Fruit fly (Drosophila melanogaster) whole organism, embryonic: ENCODE measurements around the gene e.

ENCODE experiments used
- Abd-B ChIP-seq: fragments of 200-800 bp; sonication (Bioruptor generic); optimal IDR thresholded peaks from 2 replicates; lab custom pipeline; 2018; ENCODE audit warnings: missing biosample characterization, mild to moderate bottlenecking, missing genetic modification characterization, moderate library complexity
- Ada2b ChIP-seq: fragments of 200-800 bp; sonication (Bioruptor generic); IDR thresholded peaks from 2 replicates; pipeline ENCODE4 v1.3.6; 2022; ENCODE audit warnings: missing biosample characterization, missing genetic modification characterization
- BEAF-32 ChIP-seq: fragments of 200-800 bp; sonication (Bioruptor generic); optimal IDR thresholded peaks from 3 replicates; lab custom pipeline; 2017; ENCODE audit warnings: missing biosample characterization, missing genetic modification characterization, mild to moderate bottlenecking, moderate library complexity, missing genetic modification reagents
- BtbVII ChIP-seq: fragments of 200-800 bp; sonication (Bioruptor generic); optimal IDR thresholded peaks from 3 replicates; lab custom pipeline; 2017; ENCODE audit warnings: missing biosample characterization, mild to moderate bottlenecking, missing genetic modification characterization
- CG1024 ChIP-seq: fragments of 200-800 bp; sonication (Bioruptor generic); IDR thresholded peaks from 2 replicates; pipeline ENCODE4 v1.3.6; 2022; ENCODE audit warnings: missing biosample characterization, missing genetic modification characterization
- CG10565 ChIP-seq: fragments of 200-800 bp; sonication (Bioruptor generic); optimal IDR thresholded peaks from 3 replicates; lab custom pipeline; 2016; ENCODE audit warnings: missing biosample characterization, mild to moderate bottlenecking, missing genetic modification characterization
- CG10979 ChIP-seq: fragments of 200-800 bp; sonication (Bioruptor generic); optimal IDR thresholded peaks from 2 replicates; lab custom pipeline; 2018; ENCODE audit warnings: missing biosample characterization, mild to moderate bottlenecking, missing genetic modification characterization, moderate library complexity
- CG11247 ChIP-seq: fragments of 200-800 bp; sonication (Bioruptor generic); IDR thresholded peaks from 2 replicates; pipeline ENCODE4 v1.3.6; 2022; ENCODE audit warnings: missing biosample characterization, missing genetic modification characterization
- CG12769 ChIP-seq: fragments of 200-800 bp; sonication (Bioruptor generic); optimal IDR thresholded peaks from 2 replicates; lab custom pipeline; 2019; ENCODE audit warnings: missing biosample characterization, mild to moderate bottlenecking, missing genetic modification characterization, moderate library complexity
- CG13123 ChIP-seq: fragments of 200-800 bp; sonication (Bioruptor generic); optimal IDR thresholded peaks from 2 replicates; lab custom pipeline; 2016; ENCODE audit warnings: missing biosample characterization, missing genetic modification characterization
- CG13775 ChIP-seq: fragments of 200-800 bp; sonication (Bioruptor generic); optimal IDR thresholded peaks from 3 replicates; lab custom pipeline; 2017; ENCODE audit warnings: missing biosample characterization, mild to moderate bottlenecking, missing genetic modification characterization
- CG14860 ChIP-seq: fragments of 200-800 bp; sonication (Bioruptor generic); IDR thresholded peaks from 3 replicates; pipeline ENCODE4 v1.3.6; 2022; ENCODE audit warnings: missing biosample characterization, missing genetic modification characterization; ENCODE audit not compliant: partially characterized antibody
- CG14965 ChIP-seq: fragments of 200-800 bp; sonication (Bioruptor generic); optimal IDR thresholded peaks from 2 replicates; lab custom pipeline; 2016; ENCODE audit warnings: missing biosample characterization, missing genetic modification characterization, borderline replicate concordance
- CG17568 ChIP-seq: fragments of 200-800 bp; sonication (Bioruptor generic); optimal IDR thresholded peaks from 2 replicates; lab custom pipeline; 2018; ENCODE audit warnings: missing biosample characterization, mild to moderate bottlenecking, missing genetic modification characterization, moderate library complexity
- CG2889 ChIP-seq: fragments of 200-800 bp; sonication (Bioruptor generic); IDR thresholded peaks from 3 replicates; pipeline ENCODE4 v1.3.6; 2022; ENCODE audit warnings: missing biosample characterization, missing genetic modification characterization
- CG30020 ChIP-seq: fragments of 200-800 bp; optimal IDR thresholded peaks from 2 replicates; lab custom pipeline; 2019; ENCODE audit warnings: missing biosample characterization, mild to moderate bottlenecking, missing genetic modification characterization, moderate library complexity
- CG3281 ChIP-seq: fragments of 200-800 bp; sonication (Bioruptor generic); optimal IDR thresholded peaks from 3 replicates; lab custom pipeline; 2017; ENCODE audit warnings: missing biosample characterization, mild to moderate bottlenecking, missing genetic modification characterization
- CG33213 ChIP-seq: fragments of 200-800 bp; sonication (Bioruptor generic); optimal IDR thresholded peaks from 3 replicates; lab custom pipeline; 2016; ENCODE audit warnings: missing biosample characterization, missing genetic modification characterization
- CG34224 ChIP-seq: fragments of 200-800 bp; sonication (Bioruptor generic); IDR thresholded peaks from 3 replicates; pipeline ENCODE4 v1.3.6; 2022; ENCODE audit warnings: missing biosample characterization, missing genetic modification characterization; ENCODE audit not compliant: partially characterized antibody
- CG6175 ChIP-seq: fragments of 200-800 bp; sonication (Bioruptor generic); IDR thresholded peaks from 3 replicates; pipeline ENCODE4 v1.3.6; 2022; ENCODE audit warnings: missing biosample characterization, missing genetic modification characterization
- CG7556 ChIP-seq: fragments of 200-800 bp; sonication (Bioruptor generic); optimal IDR thresholded peaks from 2 replicates; lab custom pipeline; 2017; ENCODE audit warnings: missing biosample characterization, mild to moderate bottlenecking, missing genetic modification characterization
- CG7963 ChIP-seq: fragments of 200-800 bp; sonication (Bioruptor generic); IDR thresholded peaks from 3 replicates; pipeline ENCODE4 v1.3.6; 2022; ENCODE audit warnings: missing biosample characterization, missing genetic modification characterization; ENCODE audit not compliant: partially characterized antibody
- CG7987 ChIP-seq: fragments of 200-800 bp; sonication (Bioruptor generic); optimal IDR thresholded peaks from 2 replicates; lab custom pipeline; 2018; ENCODE audit warnings: missing biosample characterization, mild to moderate bottlenecking, missing genetic modification characterization, moderate library complexity
- CG8290 ChIP-seq, 3 experiments: fragments of 200-800 bp; sonication (Bioruptor generic); optimal IDR thresholded peaks; 2 replicates each; lab custom pipeline; 2016 to 2019; ENCODE audit warnings: missing biosample characterization in 3 of 3, missing genetic modification characterization in 3 of 3, mild to moderate bottlenecking in 2 of 3, moderate library complexity in 1 of 3
- CG8478 ChIP-seq: fragments of >200 bp; optimal IDR thresholded peaks from 2 replicates; lab custom pipeline; 2018
- CrebB ChIP-seq: fragments of 200-800 bp; sonication (Bioruptor generic); optimal IDR thresholded peaks from 3 replicates; lab custom pipeline; 2018; ENCODE audit warnings: missing biosample characterization, mild to moderate bottlenecking, missing genetic modification characterization
- Dbx ChIP-seq: fragments of 200-800 bp; sonication (Bioruptor generic); IDR thresholded peaks from 3 replicates; pipeline ENCODE4 v1.3.6; 2022; ENCODE audit warnings: missing biosample characterization, missing genetic modification characterization
- Dfd ChIP-seq, 2 experiments: fragments of >200 bp; optimal IDR thresholded peaks; 2 replicates each; lab custom pipeline; 2017; ENCODE audit warnings: missing biosample characterization in 2 of 2, missing genetic modification characterization in 2 of 2
- Doc2 ChIP-seq: fragments of 200-800 bp; sonication (Bioruptor generic); IDR thresholded peaks from 2 replicates; pipeline ENCODE4 v1.3.6; 2022; ENCODE audit warnings: missing biosample characterization, missing genetic modification characterization
- E2f2 ChIP-seq: fragments of 200-800 bp; sonication (Bioruptor generic); IDR thresholded peaks from 2 replicates; pipeline ENCODE4 v1.3.6; 2022; ENCODE audit warnings: missing biosample characterization, missing genetic modification characterization
- H2.0 ChIP-seq: fragments of 200-800 bp; sonication (Bioruptor generic); IDR thresholded peaks from 2 replicates; pipeline ENCODE4 v1.3.6; 2022; ENCODE audit warnings: missing biosample characterization, missing genetic modification characterization
- HLHmδ ChIP-seq: fragments of 200-800 bp; sonication (Bioruptor generic); optimal IDR thresholded peaks from 2 replicates; lab custom pipeline; 2018; ENCODE audit warnings: missing biosample characterization, mild to moderate bottlenecking, missing genetic modification characterization, moderate library complexity
- Meics ChIP-seq: fragments of 200-800 bp; sonication (Bioruptor generic); optimal IDR thresholded peaks from 2 replicates; lab custom pipeline; 2017; ENCODE audit warnings: missing biosample characterization, mild to moderate bottlenecking, missing genetic modification characterization
- Ptx1 ChIP-seq: fragments of 200-800 bp; sonication (Bioruptor generic); IDR thresholded peaks from 2 replicates; pipeline ENCODE4 v1.3.6; 2022; ENCODE audit warnings: missing biosample characterization, missing genetic modification characterization
- Rfx ChIP-seq: fragments of 200-800 bp; sonication (Bioruptor generic); IDR thresholded peaks from 2 replicates; pipeline ENCODE4 v1.3.6; 2022; ENCODE audit warnings: missing biosample characterization, missing genetic modification characterization
- exex ChIP-seq: fragments of 200-800 bp; sonication (Bioruptor generic); optimal IDR thresholded peaks from 4 replicates; lab custom pipeline; 2018; ENCODE audit warnings: missing biosample characterization, mild to moderate bottlenecking, missing genetic modification characterization, moderate library complexity
- gcm ChIP-seq: fragments of 200-800 bp; sonication (Bioruptor generic); optimal IDR thresholded peaks from 2 replicates; lab custom pipeline; 2019; ENCODE audit warnings: missing biosample characterization, mild to moderate bottlenecking, missing genetic modification characterization, moderate library complexity
- gro ChIP-seq: fragments of 200-800 bp; sonication (Bioruptor generic); optimal IDR thresholded peaks from 2 replicates; lab custom pipeline; 2016; ENCODE audit warnings: missing biosample characterization, missing genetic modification characterization
- gsb ChIP-seq: fragments of 200-800 bp; sonication (Bioruptor generic); IDR thresholded peaks from 2 replicates; pipeline ENCODE4 v1.3.6; 2022; ENCODE audit warnings: missing biosample characterization, missing genetic modification characterization
- ham ChIP-seq: fragments of 200-800 bp; sonication (Bioruptor generic); IDR thresholded peaks from 2 replicates; pipeline ENCODE4 v1.3.6; 2022; ENCODE audit warnings: missing biosample characterization, missing genetic modification characterization
- kay ChIP-seq: fragments of 200-800 bp; sonication (Bioruptor generic); optimal IDR thresholded peaks from 2 replicates; lab custom pipeline; 2016; ENCODE audit warnings: missing biosample characterization, missing genetic modification characterization
- nmo ChIP-seq: fragments of 200-800 bp; sonication (Bioruptor generic); optimal IDR thresholded peaks from 2 replicates; lab custom pipeline; 2018; ENCODE audit warnings: missing biosample characterization, mild to moderate bottlenecking, missing genetic modification characterization, moderate library complexity
- pita ChIP-seq: fragments of 200-800 bp; sonication (Bioruptor generic); optimal IDR thresholded peaks from 2 replicates; lab custom pipeline; 2017; ENCODE audit warnings: missing biosample characterization, mild to moderate bottlenecking, missing genetic modification characterization
- prd ChIP-seq, 3 experiments: fragments of >200 bp in 2 of 3; fragments of 200-800 bp in 1 of 3; sonication (Bioruptor generic) in 1 of 3; optimal IDR thresholded peaks in 2 of 3; IDR thresholded peaks in 1 of 3; 2 replicates in 2 of 3; 3 replicates in 1 of 3; pipeline versions ENCODE4 v1.3.6 to Lab custom; 2017 to 2022; ENCODE audit warnings: missing biosample characterization in 1 of 3, missing genetic modification characterization in 1 of 3
- rib ChIP-seq: fragments of 200-800 bp; sonication (Bioruptor generic); IDR thresholded peaks from 2 replicates; pipeline ENCODE4 v1.3.6; 2022; ENCODE audit warnings: missing biosample characterization, missing genetic modification characterization
- stc ChIP-seq: fragments of 200-800 bp; sonication (Bioruptor generic); IDR thresholded peaks from 2 replicates; pipeline ENCODE4 v1.3.6; 2022; ENCODE audit warnings: missing biosample characterization, missing genetic modification characterization
- unc-4 ChIP-seq: fragments of 200-800 bp; sonication (Bioruptor generic); IDR thresholded peaks from 2 replicates; pipeline ENCODE4 v1.3.6; 2022; ENCODE audit warnings: missing biosample characterization, missing genetic modification characterization; ENCODE audit not compliant: partially characterized antibody
- wdn ChIP-seq: fragments of 200-800 bp; sonication (Bioruptor generic); IDR thresholded peaks from 2 replicates; pipeline ENCODE4 v1.3.6; 2022; ENCODE audit warnings: missing biosample characterization, missing genetic modification characterization
- zen ChIP-seq: fragments of 200-800 bp; sonication (Bioruptor generic); optimal IDR thresholded peaks from 3 replicates; lab custom pipeline; 2018; ENCODE audit warnings: missing biosample characterization, mild to moderate bottlenecking, missing genetic modification characterization, moderate library complexity

The e gene

DNA sequence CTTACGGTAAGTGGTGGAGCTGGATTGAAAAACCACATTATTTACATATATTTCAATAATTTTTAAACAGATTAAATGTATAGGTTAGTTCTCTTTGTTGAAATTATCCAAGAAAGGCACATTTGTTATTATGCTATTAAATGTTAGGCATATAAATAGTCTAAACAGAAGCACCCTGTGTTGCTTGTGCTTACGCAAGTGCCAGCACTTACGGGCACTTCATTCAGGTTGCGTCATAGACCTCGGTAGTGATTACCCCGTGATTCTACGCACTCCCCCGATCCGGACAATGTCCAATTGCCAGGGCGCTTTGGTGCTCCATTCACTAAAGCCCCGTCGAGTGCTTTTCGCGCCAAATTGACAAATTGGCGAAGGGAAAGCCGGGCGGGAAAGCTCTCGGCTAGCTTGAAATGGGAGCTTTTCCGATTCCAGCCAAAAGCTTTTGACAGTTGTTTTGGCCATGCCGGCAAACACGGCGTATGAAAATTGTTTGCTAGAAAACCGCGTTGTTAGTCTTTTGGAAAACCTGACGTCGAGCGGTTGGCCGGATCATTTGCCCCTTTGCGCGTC lies 9.6 kb upstream of the e start, which contains the start of gene ETHR (continued):
- no peak for TF ChIP-seq CG7963 (GFP tag; lab: Robert Waterston, UW)
- TF ChIP-seq CG8478: no peak
- TF ChIP-seq CG14860 (GFP tag; lab: Robert Waterston, UW): no peak
- peak; percentile 48 for TF ChIP-seq Ptx1
- TF ChIP-seq wdn (GFP tag; lab: Robert Waterston, UW): peak; percentile 14; the same call in 1 of the 2 replicates
- no peak for TF ChIP-seq CG33213 (GFP tag; lab: Kevin White, UChicago)
- TF ChIP-seq nmo (GFP tag; lab: Kevin White, UChicago): no peak
- TF ChIP-seq gsb (GFP tag; lab: Robert Waterston, UW): no peak
- TF ChIP-seq CrebB (tag; lab: Kevin White, UChicago): peak; percentile 25
- no peak for TF ChIP-seq Dfd (GFP tag; optimal IDR thresholded peaks at IDR 0.05; lab: Kevin White, UChicago)
- TF ChIP-seq kay: peak; percentile 48
- 0 out of 2 replicates have a peak, but pooled peaks have one; percentile 5 for TF ChIP-seq CG11247 (GFP tag; lab: Robert Waterston, UW)
- TF ChIP-seq prd (optimal IDR thresholded peaks at IDR 0.05; lab: Kevin White, UChicago): no peak
- peak; percentile 44; the same call in 1 of the 3 replicates for TF ChIP-seq prd (GFP tag; IDR thresholded peaks at IDR 0.05; lab: Robert Waterston, UW)
- no peak for TF ChIP-seq CG14965 (GFP tag; lab: Kevin White, UChicago)
- TF ChIP-seq unc-4 (GFP tag; lab: Robert Waterston, UW): peak; percentile 53
- peak; percentile 10 for TF ChIP-seq CG7987 (GFP tag; lab: Kevin White, UChicago)
- peak; percentile 91 for TF ChIP-seq CG12769
- no peak for TF ChIP-seq HLHmδ
- TF ChIP-seq exex: peak; percentile 80
- no peak for TF ChIP-seq BtbVII (GFP tag; lab: Kevin White, UChicago)
- no peak for TF ChIP-seq ham (GFP tag; lab: Robert Waterston, UW)
- no peak for TF ChIP-seq Abd-B (GFP tag; lab: Kevin White, UChicago)
- TF ChIP-seq Dbx: peak; percentile 67; the same call in 2 of the 3 replicates
- TF ChIP-seq CG13123: no peak
- no peak for TF ChIP-seq pita (GFP tag; lab: Kevin White, UChicago)
- peak; percentile 50; the same call in 1 of the 2 replicates for TF ChIP-seq E2f2 (GFP tag; lab: Robert Waterston, UW)
- no peak for TF ChIP-seq zen (tag; lab: Kevin White, UChicago)
- peak; percentile 68 for TF ChIP-seq Meics
- no peak for TF ChIP-seq Doc2
- peak; percentile 69 for TF ChIP-seq Rfx (GFP tag; lab: Robert Waterston, UW)
- TF ChIP-seq CG10565: no peak
- TF ChIP-seq CG30020: no peak
- 0 out of 3 replicates have a peak, but pooled peaks have one; percentile 31 for TF ChIP-seq CG6175 (GFP tag; lab: Robert Waterston, UW)
- TF ChIP-seq rib (GFP tag; lab: Robert Waterston, UW): peak; percentile 80
- no peak for TF ChIP-seq CG8290 (GFP tag; optimal IDR thresholded peaks at IDR 0.05; lab: Kevin White, UChicago)
- TF ChIP-seq CG8290 (tag; optimal IDR thresholded peaks at IDR 0.05; lab: Kevin White, UChicago): peak in 1 of 2 experiments; percentile 77
- peak; percentile 29 for TF ChIP-seq CG17568 (GFP tag; lab: Kevin White, UChicago)
- no peak for TF ChIP-seq CG2889
- TF ChIP-seq gro (GFP tag; lab: Kevin White, UChicago): peak; percentile 37
- peak; percentile 23 for TF ChIP-seq gcm (GFP tag; lab: Kevin White, UChicago)
- TF ChIP-seq CG3281 (GFP tag; lab: Kevin White, UChicago): peak; percentile 60
- TF ChIP-seq H2.0: 0 out of 2 replicates have a peak, but pooled peaks have one; percentile 16
- TF ChIP-seq CG34224 (GFP tag; lab: Robert Waterston, UW): no peak
- TF ChIP-seq Ada2b (GFP tag; lab: Robert Waterston, UW): no peak
- TF ChIP-seq stc (GFP tag; lab: Robert Waterston, UW): peak; percentile 40; the same call in 1 of the 2 replicates
- TF ChIP-seq CG1024 (GFP tag; lab: Robert Waterston, UW): no peak
- peak; percentile 39 for TF ChIP-seq CG13775 (GFP tag; lab: Kevin White, UChicago)
- no peak for TF ChIP-seq CG10979 (tag; lab: Kevin White, UChicago)
- TF ChIP-seq CG7556 (GFP tag; lab: Kevin White, UChicago): peak; percentile 55
- TF ChIP-seq BEAF-32 (GFP tag; lab: Kevin White, UChicago): peak; percentile 35
